Worm (Caenorhabditis elegans): ENCODE measurements around the gene T04G9.6.

DNA sequence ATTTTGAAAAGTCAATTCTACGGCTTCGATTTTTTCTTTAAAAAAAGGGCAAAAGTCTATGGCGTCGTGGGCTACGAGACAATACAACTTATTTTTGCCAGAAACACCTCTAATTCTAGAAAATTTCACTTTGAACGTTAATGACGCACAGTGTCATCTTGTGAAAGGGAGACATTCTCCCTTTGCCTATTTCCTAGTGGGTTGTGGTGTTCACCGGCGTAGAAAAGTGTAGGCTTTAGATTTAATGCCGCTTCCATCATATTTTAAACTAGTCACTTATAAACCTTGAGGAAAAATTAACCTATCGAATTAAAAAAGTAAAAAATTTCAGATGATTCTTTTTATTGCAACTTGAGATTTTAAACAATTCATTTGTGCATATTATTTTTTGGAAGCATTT is 615 bp upstream of the T04G9.6 start:
- no peak for TF ChIP-seq ceh-6 (GFP tag; optimal IDR thresholded peaks at IDR 0.05)
- TF ChIP-seq F13H6.1 (tag; optimal IDR thresholded peaks at IDR 0.05): no peak
- TF ChIP-seq tbx-7 (tag; optimal IDR thresholded peaks at IDR 0.05): no peak
- no peak for TF ChIP-seq pag-3 (tag; optimal IDR thresholded peaks at IDR 0.05; ENCODE audit: borderline replicate concordance)
- no peak for TF ChIP-seq tbx-2 (tag; optimal IDR thresholded peaks at IDR 0.05)
- no peak for TF ChIP-seq nfya-1 (tag; optimal IDR thresholded peaks at IDR 0.05)
- TF ChIP-seq fkh-10 (GFP tag; optimal IDR thresholded peaks at IDR 0.05): no peak
- TF ChIP-seq sdc-2 (tag; optimal IDR thresholded peaks at IDR 0.05): peak; percentile 97
- TF ChIP-seq fkh-6 (tag; optimal IDR thresholded peaks at IDR 0.05): no peak
- no peak for TF ChIP-seq sox-2 (GFP tag; IDR thresholded peaks at IDR 0.05)
- no peak for TF ChIP-seq unc-42 (tag; optimal IDR thresholded peaks at IDR 0.05)
- TF ChIP-seq gmeb-2 (tag; optimal IDR thresholded peaks at IDR 0.05): no peak
- TF ChIP-seq K09A11.1 (tag; optimal IDR thresholded peaks at IDR 0.05; ENCODE audit: insufficient read depth): no peak
